Worm (Caenorhabditis elegans) whole organism, young adult: ENCODE measurements around the gene tnt-2.

Experiments used
- D2030.7 ChIP-seq: fragments of 200-800 bp; sonication (Bioruptor generic); IDR thresholded peaks from 2 replicates; pipeline ENCODE4 v1.3.6; 2022; ENCODE audit warnings: missing genetic modification reagents, missing genetic modification characterization, missing compliant biosample characterization
- F39B2.1 ChIP-seq: fragments of 200-800 bp; sonication (Bioruptor generic); IDR thresholded peaks from 2 replicates; pipeline ENCODE4 v1.3.6; 2022; ENCODE audit warnings: missing genetic modification reagents, missing genetic modification characterization, missing compliant biosample characterization
- F55B11.4 ChIP-seq: sonication (generic microtip); optimal IDR thresholded peaks from 2 replicates; lab custom pipeline; 2016; ENCODE audit warnings: missing compliant biosample characterization, missing genetic modification characterization, borderline replicate concordance; ENCODE audit not compliant: insufficient read depth
- Y67H2A.10 ChIP-seq: fragments of 200-800 bp; sonication (Bioruptor generic); conservative IDR thresholded peaks from 2 replicates; pipeline ENCODE4 v1.3.6; 2022; ENCODE audit warnings: missing genetic modification reagents, missing genetic modification characterization, missing compliant biosample characterization
- ZK185.1 ChIP-seq: sonication (generic microtip); optimal IDR thresholded peaks from 2 replicates; lab custom pipeline; 2016; ENCODE audit warnings: mild to moderate bottlenecking, missing genetic modification characterization, missing compliant biosample characterization; ENCODE audit not compliant: poor library complexity, severe bottlenecking
- akir-1 ChIP-seq: fragments of 200-800 bp; sonication (Bioruptor generic); optimal IDR thresholded peaks from 2 replicates; lab custom pipeline; 2018; ENCODE audit warnings: mild to moderate bottlenecking, missing genetic modification characterization, moderate library complexity, missing compliant biosample characterization
- aptf-2 ChIP-seq: fragments of 200-800 bp; sonication (Bioruptor generic); conservative IDR thresholded peaks from 2 replicates; pipeline ENCODE4 v1.3.6; 2022; ENCODE audit warnings: missing genetic modification reagents, missing genetic modification characterization, missing compliant biosample characterization
- aptf-3 ChIP-seq: fragments of 200-800 bp; sonication (Bioruptor generic); IDR thresholded peaks from 2 replicates; pipeline ENCODE4 v1.3.6; 2022; ENCODE audit warnings: missing genetic modification characterization, missing compliant biosample characterization
- atf-7 ChIP-seq: sonication (generic microtip); optimal IDR thresholded peaks from 2 replicates; lab custom pipeline; 2017; ENCODE audit warnings: mild to moderate bottlenecking, missing genetic modification characterization, missing compliant biosample characterization
- attf-5 ChIP-seq: fragments of 200-800 bp; sonication (Bioruptor generic); optimal IDR thresholded peaks from 2 replicates; lab custom pipeline; 2018; ENCODE audit warnings: mild to moderate bottlenecking, missing genetic modification characterization, missing compliant biosample characterization
- ceh-27 ChIP-seq: fragments of 200-800 bp; sonication (Bioruptor generic); optimal IDR thresholded peaks from 2 replicates; lab custom pipeline; 2018; ENCODE audit warnings: mild to moderate bottlenecking, missing genetic modification characterization, moderate library complexity, missing compliant biosample characterization
- egl-44 ChIP-seq: fragments of 200-800 bp; sonication (Bioruptor generic); IDR thresholded peaks from 2 replicates; pipeline ENCODE4 v1.3.6; 2022; ENCODE audit warnings: missing genetic modification reagents, missing genetic modification characterization, missing compliant biosample characterization
- egrh-3 ChIP-seq: fragments of 200-800 bp; sonication (Bioruptor generic); IDR thresholded peaks from 2 replicates; pipeline ENCODE4 v1.3.6; 2022; ENCODE audit warnings: missing genetic modification reagents, missing genetic modification characterization, missing compliant biosample characterization
- him-1 ChIP-seq: sonication (generic microtip); optimal IDR thresholded peaks from 2 replicates; lab custom pipeline; 2016; ENCODE audit warnings: missing genotype, missing genetic modification reagents, missing genetic modification characterization, missing compliant biosample characterization
- let-607 ChIP-seq, 2 experiments: fragments of 200-800 bp in 1 of 2; sonication (Bioruptor generic) in 1 of 2; sonication (generic microtip) in 1 of 2; optimal IDR thresholded peaks; 2 replicates each; lab custom pipeline; 2016 to 2018; ENCODE audit warnings: mild to moderate bottlenecking in 2 of 2, missing compliant biosample characterization in 2 of 2, missing genetic modification characterization in 2 of 2, moderate library complexity in 2 of 2, missing genotype in 1 of 2
- lin-35 ChIP-seq, 3 experiments: fragments of 150-350 bp in 2 of 3; sonication (generic microtip) in 1 of 3; optimal IDR thresholded peaks; 2 replicates each; lab custom pipeline; 2014 to 2018; ENCODE audit warnings: missing biosample characterization in 3 of 3, missing genetic modification characterization in 3 of 3, missing genetic modification reagents in 3 of 3
- madf-8 ChIP-seq: fragments of 200-800 bp; sonication (Bioruptor generic); conservative IDR thresholded peaks from 2 replicates; pipeline ENCODE4 v1.3.6; 2022; ENCODE audit warnings: missing genetic modification reagents, missing genetic modification characterization, missing compliant biosample characterization
- mxl-1 ChIP-seq: sonication (generic microtip); optimal IDR thresholded peaks from 2 replicates; lab custom pipeline; 2016; ENCODE audit warnings: missing genetic modification characterization, missing compliant biosample characterization
- nfya-1 ChIP-seq: sonication (generic microtip); optimal IDR thresholded peaks from 2 replicates; lab custom pipeline; 2017; ENCODE audit warnings: antibody characterized with exemption, missing compliant biosample characterization, missing genetic modification characterization, borderline replicate concordance; ENCODE audit not compliant: insufficient read depth
- nfya-2 ChIP-seq: fragments of 200-800 bp; sonication (Bioruptor generic); IDR thresholded peaks from 2 replicates; pipeline ENCODE4 v1.3.6; 2022; ENCODE audit warnings: missing genetic modification reagents, missing genetic modification characterization, missing compliant biosample characterization
- nhr-27 ChIP-seq: fragments of 200-800 bp; sonication (Bioruptor generic); optimal IDR thresholded peaks from 2 replicates; lab custom pipeline; 2018; ENCODE audit warnings: mild to moderate bottlenecking, missing genetic modification characterization, moderate library complexity, missing compliant biosample characterization
- pbrm-1 ChIP-seq: fragments of 200-800 bp; sonication (Bioruptor generic); IDR thresholded peaks from 2 replicates; pipeline ENCODE4 v1.3.6; 2022; ENCODE audit warnings: missing genetic modification reagents, missing genetic modification characterization, missing compliant biosample characterization
- rcor-1 ChIP-seq: fragments of 200-800 bp; sonication (Bioruptor generic); IDR thresholded peaks from 2 replicates; pipeline ENCODE4 v1.3.6; 2022; ENCODE audit warnings: missing genetic modification reagents, missing genetic modification characterization, missing compliant biosample characterization
- repo-1 ChIP-seq: sonication (generic microtip); optimal IDR thresholded peaks from 2 replicates; lab custom pipeline; 2017; ENCODE audit warnings: mild to moderate bottlenecking, missing genetic modification characterization, missing compliant biosample characterization
- snpc-3.4 ChIP-seq: sonication (generic microtip); optimal IDR thresholded peaks from 2 replicates; lab custom pipeline; 2017; ENCODE audit warnings: missing genetic modification characterization, mild to moderate bottlenecking, missing compliant biosample characterization, antibody characterized with exemption, moderate library complexity, missing genotype, missing genetic modification reagents
- snpc-4 ChIP-seq, 5 experiments: fragments of 150-350 bp in 1 of 5; sonication (generic microtip) in 4 of 5; optimal IDR thresholded peaks; 2 replicates each; lab custom pipeline; 2014 to 2018; ENCODE audit warnings: missing genetic modification characterization in 5 of 5, missing biosample characterization in 3 of 5, antibody characterized with exemption in 2 of 5, mild to moderate bottlenecking in 2 of 5, missing compliant biosample characterization in 2 of 5, missing genotype in 2 of 5, moderate library complexity in 2 of 5, missing genetic modification reagents in 1 of 5
- somi-1 ChIP-seq: fragments of 200-800 bp; sonication (Bioruptor generic); optimal IDR thresholded peaks from 2 replicates; lab custom pipeline; 2018; ENCODE audit warnings: mild to moderate bottlenecking, missing genetic modification characterization, missing compliant biosample characterization
- tlf-1 ChIP-seq: fragments of 200-800 bp; sonication (Bioruptor generic); optimal IDR thresholded peaks from 2 replicates; lab custom pipeline; 2018; ENCODE audit warnings: mild to moderate bottlenecking, missing genetic modification characterization, missing compliant biosample characterization
- unc-130 ChIP-seq: sonication (generic microtip); optimal IDR thresholded peaks from 2 replicates; lab custom pipeline; 2016; ENCODE audit warnings: missing genetic modification reagents, missing genetic modification characterization, missing compliant biosample characterization
- zim-3 ChIP-seq: sonication (generic microtip); optimal IDR thresholded peaks from 2 replicates; lab custom pipeline; 2017; ENCODE audit warnings: mild to moderate bottlenecking, missing genetic modification characterization, moderate library complexity, missing compliant biosample characterization
- ztf-22 ChIP-seq: fragments of 200-800 bp; sonication (Bioruptor generic); optimal IDR thresholded peaks from 2 replicates; lab custom pipeline; 2018; ENCODE audit warnings: mild to moderate bottlenecking, missing genetic modification characterization, moderate library complexity, missing compliant biosample characterization
- ztf-26 ChIP-seq: sonication (generic microtip); optimal IDR thresholded peaks from 2 replicates; lab custom pipeline; 2017; ENCODE audit warnings: missing genetic modification characterization, missing compliant biosample characterization
- ztf-28 ChIP-seq: fragments of 200-800 bp; sonication (Bioruptor generic); IDR thresholded peaks from 2 replicates; pipeline ENCODE4 v1.3.6; 2022; ENCODE audit warnings: missing genetic modification reagents, missing genetic modification characterization, missing compliant biosample characterization

The tnt-2 gene

ce11 chrX:8723127-8723600, at the start of gene tnt-2:
TSS of gene tnt-2 (minus strand) at chrX:8723550.
- no peak for TF ChIP-seq egl-44
- no peak for TF ChIP-seq him-1 (tag; lab: Kevin White, UChicago)
- peak; percentile 84 for TF ChIP-seq egrh-3 (GFP tag; lab: Robert Waterston, UW)

- TF ChIP-seq unc-130 (GFP tag; lab: Kevin White, UChicago): no peak
- TF ChIP-seq egl-44: no peak
Observed at ce11 chrX:8770316-8770715, 47.0 kb upstream of the tnt-2 start.

ce11 chrX:8764044-8764443, 40.7 kb upstream of the tnt-2 start:
- no peak for TF ChIP-seq madf-8
- TF ChIP-seq D2030.7 (GFP tag; lab: Robert Waterston, UW): no peak
- TF ChIP-seq let-607 (tag; optimal IDR thresholded peaks at IDR 0.05; lab: Kevin White, UChicago): no peak
- no peak for TF ChIP-seq nfya-2
- TF ChIP-seq aptf-3: no peak
- TF ChIP-seq nhr-27 (tag; lab: Kevin White, UChicago): no peak
- no peak for TF ChIP-seq snpc-4 (GFP tag; optimal IDR thresholded peaks at IDR 0.05; lab: Kevin White, UChicago)
- TF ChIP-seq snpc-4 (tag; optimal IDR thresholded peaks at IDR 0.05; lab: Kevin White, UChicago): no peak
- no peak for TF ChIP-seq rcor-1
- no peak for TF ChIP-seq zim-3 (tag; lab: Kevin White, UChicago)
- no peak for TF ChIP-seq atf-7 (tag; lab: Kevin White, UChicago)
- TF ChIP-seq ceh-27 (GFP tag; lab: Kevin White, UChicago): no peak
- TF ChIP-seq F55B11.4 (tag; lab: Kevin White, UChicago): no peak

- TF ChIP-seq Y67H2A.10 (GFP tag; lab: Robert Waterston, UW) (no peak), egl-44 (no peak), tlf-1 (GFP tag; lab: Kevin White, UChicago) (no peak), akir-1 (no peak), ZK185.1 (tag; lab: Kevin White, UChicago) (no peak), snpc-3.4 (tag; lab: Kevin White, UChicago) (no peak), lin-35 (GFP tag; optimal IDR thresholded peaks at IDR 0.05; lab: Kevin White, UChicago) (no peak), nfya-1 (tag; lab: Kevin White, UChicago) (no peak), F39B2.1 (no peak), aptf-2 (GFP tag; lab: Robert Waterston, UW) (no peak), somi-1 (no peak), ztf-28 (no peak), ztf-22 (GFP tag; lab: Kevin White, UChicago) (no peak), repo-1 (no peak), mxl-1 (tag; lab: Kevin White, UChicago) (no peak), pbrm-1 (GFP tag; lab: Robert Waterston, UW) (no peak), ztf-26 (no peak), atf-7 (tag; lab: Kevin White, UChicago) (no peak), attf-5 (GFP tag; lab: Kevin White, UChicago) (no peak)
Observed at ce11 chrX:8763607-8764006, 40.3 kb upstream of the tnt-2 start, which contains the start of gene zig-12. TSS of gene zig-12 (plus strand) at chrX:8763907.
